Worm (Caenorhabditis elegans): ENCODE measurements around the gene nhr-181.

The nhr-181 gene

DNA sequence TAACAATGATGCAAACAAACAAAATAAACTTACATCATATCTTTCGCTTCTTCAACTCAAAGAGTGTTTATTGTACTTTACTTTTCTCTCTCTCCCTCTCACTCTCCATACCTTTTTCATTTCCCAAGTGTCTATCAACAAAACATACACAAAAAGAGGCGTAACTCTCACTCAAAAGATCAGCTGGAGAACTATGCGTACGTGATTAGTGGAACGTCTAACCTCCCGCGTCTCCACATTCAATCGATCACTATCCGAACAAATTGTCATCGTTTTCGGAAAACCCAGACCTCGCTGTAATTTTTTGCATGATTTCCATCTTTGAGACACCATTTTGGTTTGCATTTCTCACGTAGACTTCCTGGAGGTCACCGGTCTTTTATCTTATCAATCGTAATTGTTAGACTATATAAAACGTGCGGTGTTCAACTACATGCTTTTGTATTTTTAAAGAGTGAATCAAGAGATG is 36.7 kb downstream of the nhr-181 start, which contains the start of gene nhr-57 (continued):
- no peak for TF ChIP-seq gei-17 (GFP tag; optimal IDR thresholded peaks at IDR 0.05)
- TF ChIP-seq mel-28 (tag; optimal IDR thresholded peaks at IDR 0.05; ENCODE audit: borderline replicate concordance), result no peak
- peak; percentile 48 for TF ChIP-seq ceh-27 (GFP tag; optimal IDR thresholded peaks at IDR 0.05)
- TF ChIP-seq F22D6.2 (tag; optimal IDR thresholded peaks at IDR 0.05), result peak; percentile 50
- peak; percentile 79 for TF ChIP-seq pha-4 (tag; optimal IDR thresholded peaks at IDR 0.05)
- TF ChIP-seq F39B2.1 (GFP tag; IDR thresholded peaks at IDR 0.05), result no peak
- no peak for TF ChIP-seq die-1 (tag; optimal IDR thresholded peaks at IDR 0.05)
- peak; percentile 35 for TF ChIP-seq ztf-22 (GFP tag; optimal IDR thresholded peaks at IDR 0.05)

DNA sequence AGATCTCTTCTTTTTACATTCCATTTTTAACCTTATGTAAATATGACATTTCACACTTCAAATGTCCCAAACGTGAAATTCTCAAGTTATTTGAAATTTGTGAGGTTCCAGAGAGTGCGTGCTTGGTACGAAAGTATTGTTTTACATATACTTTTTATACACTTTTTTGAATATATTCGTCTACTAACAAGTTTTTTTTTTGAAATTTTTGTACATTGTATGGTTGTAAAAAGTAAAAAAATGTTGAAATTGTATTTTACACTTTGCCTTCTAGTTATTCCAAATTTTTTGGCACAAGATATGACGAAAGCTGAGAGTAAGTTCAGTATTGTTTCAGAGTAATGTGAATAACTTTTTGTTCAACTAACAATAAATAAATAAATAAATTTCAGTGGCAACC is 39.9 kb downstream of the nhr-181 start, which contains the start of gene lgc-1:
lgc-1 (plus strand) TSS at position 301 of the 400 bp plus-strand sequence.
- TF ChIP-seq bed-2 (GFP tag; IDR thresholded peaks at IDR 0.05), result no peak
- TF ChIP-seq nhr-80 (tag; optimal IDR thresholded peaks at IDR 0.05), result no peak
- no peak for TF ChIP-seq tbp1 (GFP tag; optimal IDR thresholded peaks at IDR 0.05)
- no peak for TF ChIP-seq nhr-120 (GFP tag; IDR thresholded peaks at IDR 0.05)
- no peak for TF ChIP-seq egrh-3 (GFP tag; IDR thresholded peaks at IDR 0.05)
- TF ChIP-seq rpc-1 (optimal IDR thresholded peaks at IDR 0.05), result no peak
- TF ChIP-seq rpc-1 (tag; optimal IDR thresholded peaks at IDR 0.05), result no peak
- TF ChIP-seq snpc-3.4 (tag; optimal IDR thresholded peaks at IDR 0.05), result no peak
- no peak for TF ChIP-seq B0035.1 (tag; optimal IDR thresholded peaks at IDR 0.05)
- no peak for TF ChIP-seq Y79H2A.3 (GFP tag; conservative IDR thresholded peaks at IDR 0.05)
- no peak for TF ChIP-seq cebp-1 (GFP tag; IDR thresholded peaks at IDR 0.05)
- no peak for TF ChIP-seq cebp-1 (tag; optimal IDR thresholded peaks at IDR 0.05)
- TF ChIP-seq cebp-2 (GFP tag; IDR thresholded peaks at IDR 0.05), result no peak
- no peak for TF ChIP-seq lsl-1 (GFP tag; optimal IDR thresholded peaks at IDR 0.05)

DNA sequence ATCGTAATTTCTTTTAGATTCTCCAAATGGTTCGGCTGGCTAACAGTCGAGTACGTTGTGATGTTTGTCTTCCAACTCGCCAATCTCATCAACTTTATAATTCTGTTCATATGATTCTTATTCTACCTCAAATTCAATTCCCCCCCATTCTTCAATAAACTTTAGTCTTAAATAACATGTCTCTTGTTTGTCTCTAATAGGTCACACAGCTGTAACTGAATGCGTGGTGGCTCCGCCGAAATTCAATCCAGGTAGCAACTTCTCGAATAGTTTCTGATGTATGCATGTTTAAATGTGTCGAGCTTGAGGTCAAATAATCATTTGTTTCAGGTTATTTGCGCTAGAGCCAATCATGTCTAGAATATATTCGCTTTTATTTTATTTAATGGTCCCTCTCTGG is 43.8 kb downstream of the nhr-181 start, which contains the start of gene lgc-29:
lgc-29 (plus strand) TSS at position 301 of the 400 bp plus-strand sequence.
- no peak for TF ChIP-seq zim-3 (tag; optimal IDR thresholded peaks at IDR 0.05)
- no peak for TF ChIP-seq B0019.2 (GFP tag; conservative IDR thresholded peaks at IDR 0.05)
- TF ChIP-seq ztf-26 (tag; optimal IDR thresholded peaks at IDR 0.05), result no peak
- no peak for TF ChIP-seq ztf-25 (GFP tag; IDR thresholded peaks at IDR 0.05)
- TF ChIP-seq let-607 (tag; optimal IDR thresholded peaks at IDR 0.05), result no peak
- no peak for TF ChIP-seq snpc-3.4 (tag; optimal IDR thresholded peaks at IDR 0.05)
- no peak for TF ChIP-seq unc-62 (GFP tag; optimal IDR thresholded peaks at IDR 0.05)
- TF ChIP-seq tbp1 (GFP tag; optimal IDR thresholded peaks at IDR 0.05), result no peak
- TF ChIP-seq hsf-1 (GFP tag; IDR thresholded peaks at IDR 0.05), result no peak
- TF ChIP-seq hlh-26 (GFP tag; conservative IDR thresholded peaks at IDR 0.05), result no peak
- no peak for TF ChIP-seq nhr-27 (tag; optimal IDR thresholded peaks at IDR 0.05)
- no peak for TF ChIP-seq hrde-1 (tag; optimal IDR thresholded peaks at IDR 0.05; ENCODE audit: borderline replicate concordance)
- TF ChIP-seq attf-5 (GFP tag; optimal IDR thresholded peaks at IDR 0.05), result no peak
- no peak for TF ChIP-seq nfyb-1 (GFP tag; IDR thresholded peaks at IDR 0.05)
- TF ChIP-seq ceh-79 (tag; optimal IDR thresholded peaks at IDR 0.05), result no peak
- no peak for TF ChIP-seq mel-28 (tag; optimal IDR thresholded peaks at IDR 0.05; ENCODE audit: borderline replicate concordance)
- TF ChIP-seq ztf-6 (GFP tag; IDR thresholded peaks at IDR 0.05), result no peak
- TF ChIP-seq ztf-3 (GFP tag; optimal IDR thresholded peaks at IDR 0.05), result no peak

Data from whole organism, young adult.